Fruit fly (Drosophila melanogaster) whole organism, embryonic: ENCODE data around the gene Mlp84B.

Experiments used
- Abd-B ChIP-seq: fragments of 200-800 bp; sonication (Bioruptor generic); optimal IDR thresholded peaks from 2 replicates; lab custom pipeline; 2018; ENCODE audit warnings: missing biosample characterization, mild to moderate bottlenecking, missing genetic modification characterization, moderate library complexity
- Bdp1 ChIP-seq: fragments of 200-800 bp; sonication (Bioruptor generic); optimal IDR thresholded peaks from 3 replicates; lab custom pipeline; 2016; ENCODE audit warnings: missing biosample characterization, missing genetic modification characterization
- CG10321 ChIP-seq: fragments of 200-800 bp; sonication (Bioruptor generic); IDR thresholded peaks from 2 replicates; pipeline ENCODE4 v1.3.6; 2022; ENCODE audit warnings: missing biosample characterization, missing genetic modification characterization
- CG12219 ChIP-seq: fragments of 200-800 bp; sonication (Bioruptor generic); optimal IDR thresholded peaks from 3 replicates; lab custom pipeline; 2018; ENCODE audit warnings: missing biosample characterization, mild to moderate bottlenecking, missing genetic modification characterization
- CG12769 ChIP-seq: fragments of 200-800 bp; sonication (Bioruptor generic); optimal IDR thresholded peaks from 2 replicates; lab custom pipeline; 2019; ENCODE audit warnings: missing biosample characterization, mild to moderate bottlenecking, missing genetic modification characterization, moderate library complexity
- CG14050 ChIP-seq: fragments of 200-800 bp; sonication (Bioruptor generic); IDR thresholded peaks from 3 replicates; pipeline ENCODE4 v1.3.6; 2022; ENCODE audit warnings: missing biosample characterization, missing genetic modification characterization
- CG14860 ChIP-seq: fragments of 200-800 bp; sonication (Bioruptor generic); IDR thresholded peaks from 3 replicates; pipeline ENCODE4 v1.3.6; 2022; ENCODE audit warnings: missing biosample characterization, missing genetic modification characterization; ENCODE audit not compliant: partially characterized antibody
- CG16779 ChIP-seq: fragments of 200-800 bp; sonication (Bioruptor generic); IDR thresholded peaks from 2 replicates; pipeline ENCODE4 v1.3.6; 2022; ENCODE audit warnings: missing biosample characterization, missing genetic modification characterization
- CG18011 ChIP-seq: fragments of 200-800 bp; sonication (Bioruptor generic); optimal IDR thresholded peaks from 2 replicates; lab custom pipeline; 2017; ENCODE audit warnings: missing biosample characterization, missing genetic modification characterization, mild to moderate bottlenecking, moderate library complexity, missing genotype
- CG2120 ChIP-seq: fragments of 200-800 bp; sonication (Bioruptor generic); optimal IDR thresholded peaks from 3 replicates; lab custom pipeline; 2016; ENCODE audit warnings: missing biosample characterization, missing genetic modification characterization
- CG2129 ChIP-seq: fragments of 200-800 bp; sonication (Bioruptor generic); IDR thresholded peaks from 2 replicates; pipeline ENCODE4 v1.3.6; 2022; ENCODE audit warnings: missing biosample characterization, missing genetic modification characterization; ENCODE audit not compliant: partially characterized antibody
- CG2678 ChIP-seq: fragments of 200-800 bp; sonication (Bioruptor generic); optimal IDR thresholded peaks from 3 replicates; lab custom pipeline; 2019; ENCODE audit warnings: missing biosample characterization, mild to moderate bottlenecking, missing genetic modification characterization, moderate library complexity
- CG2712 ChIP-seq: fragments of 200-800 bp; optimal IDR thresholded peaks from 3 replicates; lab custom pipeline; 2019; ENCODE audit warnings: missing biosample characterization, mild to moderate bottlenecking, missing genetic modification characterization, moderate library complexity
- CG3407 ChIP-seq: fragments of 200-800 bp; sonication (Bioruptor generic); optimal IDR thresholded peaks from 2 replicates; lab custom pipeline; 2018; ENCODE audit warnings: missing biosample characterization, mild to moderate bottlenecking, missing genetic modification characterization
- CG4360 ChIP-seq: fragments of 200-800 bp; sonication (Bioruptor generic); IDR thresholded peaks from 2 replicates; pipeline ENCODE4 v1.3.6; 2022; ENCODE audit warnings: missing biosample characterization, missing genetic modification characterization
- CG5180 ChIP-seq: fragments of 200-800 bp; sonication (Bioruptor generic); optimal IDR thresholded peaks from 3 replicates; lab custom pipeline; 2017; ENCODE audit warnings: missing biosample characterization, missing genetic modification characterization, mild to moderate bottlenecking, moderate library complexity, missing genetic modification reagents
- CG5953 ChIP-seq: fragments of 200-800 bp; sonication (Bioruptor generic); IDR thresholded peaks from 2 replicates; pipeline ENCODE4 v1.3.6; 2022; ENCODE audit warnings: missing biosample characterization, missing genetic modification characterization
- CG6689 ChIP-seq: fragments of 200-800 bp; sonication (Bioruptor generic); IDR thresholded peaks from 2 replicates; pipeline ENCODE4 v1.3.6; 2022; ENCODE audit warnings: missing biosample characterization, missing genetic modification characterization
- CG6765 ChIP-seq: fragments of 200-800 bp; sonication (Bioruptor generic); optimal IDR thresholded peaks from 3 replicates; lab custom pipeline; 2017; ENCODE audit warnings: missing biosample characterization, mild to moderate bottlenecking, missing genetic modification characterization
- CG7556 ChIP-seq: fragments of 200-800 bp; sonication (Bioruptor generic); optimal IDR thresholded peaks from 2 replicates; lab custom pipeline; 2017; ENCODE audit warnings: missing biosample characterization, mild to moderate bottlenecking, missing genetic modification characterization
- CG7839 ChIP-seq: fragments of 200-800 bp; sonication (Bioruptor generic); optimal IDR thresholded peaks from 3 replicates; lab custom pipeline; 2018; ENCODE audit warnings: missing biosample characterization, mild to moderate bottlenecking, missing genetic modification characterization, moderate library complexity
- CG9932 ChIP-seq: fragments of 200-800 bp; sonication (Bioruptor generic); IDR thresholded peaks from 2 replicates; pipeline ENCODE4 v1.3.6; 2022; ENCODE audit warnings: missing biosample characterization, missing genetic modification characterization
- Drgx ChIP-seq: fragments of 200-800 bp; sonication (Bioruptor generic); IDR thresholded peaks from 2 replicates; pipeline ENCODE4 v1.3.6; 2022; ENCODE audit warnings: missing biosample characterization, missing genetic modification characterization
- Fer2 ChIP-seq: fragments of 200-800 bp; sonication (Bioruptor generic); optimal IDR thresholded peaks from 2 replicates; lab custom pipeline; 2018; ENCODE audit warnings: missing biosample characterization, mild to moderate bottlenecking, missing genetic modification characterization, moderate library complexity
- Hr3 ChIP-seq: fragments of 200-800 bp; sonication (Bioruptor generic); optimal IDR thresholded peaks from 3 replicates; lab custom pipeline; 2016; ENCODE audit warnings: missing biosample characterization, missing genetic modification characterization
- Oli ChIP-seq: fragments of 200-800 bp; sonication (Bioruptor generic); optimal IDR thresholded peaks from 2 replicates; lab custom pipeline; 2018; ENCODE audit warnings: missing biosample characterization, mild to moderate bottlenecking, missing genetic modification characterization, moderate library complexity
- Vsx1 ChIP-seq: fragments of 200-800 bp; sonication (Bioruptor generic); optimal IDR thresholded peaks from 2 replicates; lab custom pipeline; 2017; ENCODE audit warnings: missing biosample characterization, mild to moderate bottlenecking, missing genetic modification characterization, missing genetic modification reagents
- abd-A ChIP-seq: fragments of 200-800 bp; sonication (Bioruptor generic); optimal IDR thresholded peaks from 3 replicates; lab custom pipeline; 2019; ENCODE audit warnings: missing biosample characterization, mild to moderate bottlenecking, missing genetic modification characterization, moderate library complexity
- ac ChIP-seq: fragments of 200-800 bp; sonication (Bioruptor generic); optimal IDR thresholded peaks from 3 replicates; lab custom pipeline; 2017; ENCODE audit warnings: missing biosample characterization, mild to moderate bottlenecking, missing genetic modification characterization
- cg ChIP-seq: fragments of 200-800 bp; sonication (Bioruptor generic); optimal IDR thresholded peaks from 3 replicates; lab custom pipeline; 2019; ENCODE audit warnings: missing biosample characterization, mild to moderate bottlenecking, missing genetic modification characterization, moderate library complexity
- chn ChIP-seq: fragments of 200-800 bp; sonication (Bioruptor generic); optimal IDR thresholded peaks from 2 replicates; lab custom pipeline; 2016; ENCODE audit warnings: missing biosample characterization, missing genetic modification characterization
- disco-r ChIP-seq: fragments of 200-800 bp; sonication (Bioruptor generic); optimal IDR thresholded peaks from 2 replicates; lab custom pipeline; 2016; ENCODE audit warnings: missing biosample characterization, missing genetic modification characterization
- dm ChIP-seq: fragments of 200-800 bp; sonication (Bioruptor generic); optimal IDR thresholded peaks from 3 replicates; lab custom pipeline; 2016; ENCODE audit warnings: missing biosample characterization, missing genetic modification characterization
- dmrt99B ChIP-seq: fragments of 200-800 bp; sonication (Bioruptor generic); optimal IDR thresholded peaks from 2 replicates; lab custom pipeline; 2018; ENCODE audit warnings: missing biosample characterization, mild to moderate bottlenecking, missing genetic modification characterization, moderate library complexity
- en ChIP-seq: fragments of 200-800 bp; sonication (Bioruptor generic); optimal IDR thresholded peaks from 2 replicates; lab custom pipeline; 2016; ENCODE audit warnings: missing biosample characterization, missing genetic modification characterization
- gce ChIP-seq: fragments of 200-800 bp; sonication (Bioruptor generic); IDR thresholded peaks from 3 replicates; pipeline ENCODE4 v1.3.6; 2022; ENCODE audit warnings: missing biosample characterization, missing genetic modification characterization
- gt ChIP-seq: fragments of 200-800 bp; sonication (Bioruptor generic); IDR thresholded peaks from 2 replicates; pipeline ENCODE4 v1.3.6; 2022; ENCODE audit warnings: missing biosample characterization, missing genetic modification characterization
- hth ChIP-seq: fragments of >200 bp; optimal IDR thresholded peaks from 2 replicates; lab custom pipeline; 2017; ENCODE audit warnings: inconsistent platforms
- inv ChIP-seq: fragments of 200-800 bp; sonication (Bioruptor generic); IDR thresholded peaks from 2 replicates; pipeline ENCODE4 v1.3.6; 2022; ENCODE audit warnings: missing biosample characterization, missing genetic modification characterization; ENCODE audit not compliant: partially characterized antibody
- kni ChIP-seq: fragments of 200-800 bp; sonication (Bioruptor generic); optimal IDR thresholded peaks from 3 replicates; lab custom pipeline; 2017; ENCODE audit warnings: mild to moderate bottlenecking, missing biosample characterization, missing genetic modification reagents, missing genetic modification characterization
- nerfin-2 ChIP-seq: fragments of 200-800 bp; sonication (Bioruptor generic); IDR thresholded peaks from 2 replicates; pipeline ENCODE4 v1.3.6; 2022; ENCODE audit warnings: missing biosample characterization, missing genetic modification characterization; ENCODE audit not compliant: partially characterized antibody
- pho ChIP-seq: fragments of 200-800 bp; sonication (Bioruptor generic); optimal IDR thresholded peaks from 2 replicates; lab custom pipeline; 2016; ENCODE audit warnings: missing biosample characterization, missing genetic modification characterization
- prd ChIP-seq, 3 experiments: fragments of >200 bp in 2 of 3; fragments of 200-800 bp in 1 of 3; sonication (Bioruptor generic) in 1 of 3; optimal IDR thresholded peaks in 2 of 3; IDR thresholded peaks in 1 of 3; 2 replicates in 2 of 3; 3 replicates in 1 of 3; pipeline versions ENCODE4 v1.3.6 to Lab custom; 2017 to 2022; ENCODE audit warnings: missing biosample characterization in 1 of 3, missing genetic modification characterization in 1 of 3
- psq ChIP-seq: fragments of 200-800 bp; sonication (Bioruptor generic); optimal IDR thresholded peaks from 2 replicates; lab custom pipeline; 2017; ENCODE audit warnings: missing biosample characterization, missing genetic modification characterization
- row ChIP-seq: fragments of 200-800 bp; sonication (Bioruptor generic); IDR thresholded peaks from 3 replicates; pipeline ENCODE4 v1.3.6; 2022; ENCODE audit warnings: missing biosample characterization, missing genetic modification characterization
- sim ChIP-seq: fragments of 200-800 bp; sonication (Bioruptor generic); IDR thresholded peaks from 2 replicates; pipeline ENCODE4 v1.3.6; 2022; ENCODE audit warnings: missing biosample characterization, missing genetic modification characterization
- sug ChIP-seq: fragments of 200-800 bp; optimal IDR thresholded peaks from 2 replicates; lab custom pipeline; 2019; ENCODE audit warnings: missing biosample characterization, mild to moderate bottlenecking, missing genetic modification characterization, moderate library complexity
- vvl ChIP-seq: fragments of 200-800 bp; sonication (Bioruptor generic); IDR thresholded peaks from 2 replicates; pipeline ENCODE4 v1.3.6; 2022; ENCODE audit warnings: missing biosample characterization, missing genetic modification characterization
- zfh2 ChIP-seq: fragments of 200-800 bp; sonication (Bioruptor generic); optimal IDR thresholded peaks from 2 replicates; lab custom pipeline; 2016; ENCODE audit warnings: missing biosample characterization, missing genetic modification characterization

The Mlp84B gene

DNA sequence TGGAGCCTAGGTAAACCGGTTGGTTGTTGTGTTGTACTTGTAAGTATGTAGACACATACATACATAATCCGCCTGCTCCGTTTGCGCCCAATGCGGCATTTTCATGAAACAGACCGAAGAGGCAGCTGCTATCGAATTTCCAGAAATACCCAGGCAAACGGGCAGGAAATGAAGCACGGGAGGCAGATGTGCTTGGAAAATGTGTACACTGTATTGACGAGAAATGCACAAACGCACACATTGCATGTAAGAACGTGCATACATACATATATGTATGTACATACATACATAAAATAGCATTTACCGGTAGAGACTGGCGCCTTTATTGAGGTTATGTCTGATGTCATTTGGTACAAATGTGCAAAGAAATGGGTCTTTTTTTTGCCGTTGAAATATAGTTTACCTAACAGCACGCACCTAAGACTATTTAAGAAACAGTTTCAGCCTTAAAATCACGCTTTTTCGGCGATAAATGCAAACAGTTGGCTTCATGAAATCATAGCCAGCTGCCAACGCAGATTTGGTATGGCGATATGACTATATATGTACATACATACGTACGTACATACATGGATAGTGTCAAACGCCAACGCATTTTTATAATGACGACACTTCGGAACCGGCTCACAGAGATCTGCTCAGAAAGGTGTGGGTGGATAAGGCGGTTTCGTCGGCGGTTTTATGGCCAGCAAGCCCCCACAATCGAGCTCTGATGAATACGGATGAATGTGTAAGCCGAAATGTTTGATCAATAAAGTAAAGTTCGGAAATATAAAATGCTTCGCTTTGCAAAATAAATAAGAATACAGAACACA lies 27.8 kb downstream of the Mlp84B start (continued):
- TF ChIP-seq kni, result peak; percentile 84
- no peak for TF ChIP-seq CG6689 (GFP tag; lab: Robert Waterston, UW)
- no peak for TF ChIP-seq Bdp1 (GFP tag; lab: Kevin White, UChicago)
- no peak for TF ChIP-seq CG2129 (GFP tag; lab: Robert Waterston, UW)
- peak; percentile 75 for TF ChIP-seq cg (GFP tag; lab: Kevin White, UChicago)
- no peak for TF ChIP-seq CG14050 (GFP tag; lab: Robert Waterston, UW)
- TF ChIP-seq hth (lab: Kevin White, UChicago), result no peak
- TF ChIP-seq CG18011 (GFP tag; lab: Kevin White, UChicago), result no peak
- TF ChIP-seq CG4360 (GFP tag; lab: Robert Waterston, UW), result peak; percentile 42; the same call in 1 of the 2 replicates
- TF ChIP-seq dm (GFP tag; lab: Kevin White, UChicago), result peak; percentile 3
- TF ChIP-seq gce (GFP tag; lab: Robert Waterston, UW), result no peak
- TF ChIP-seq CG2120 (GFP tag; lab: Kevin White, UChicago), result no peak
- TF ChIP-seq prd (optimal IDR thresholded peaks at IDR 0.05; lab: Kevin White, UChicago), result no peak
- no peak for TF ChIP-seq prd (GFP tag; IDR thresholded peaks at IDR 0.05; lab: Robert Waterston, UW)
- TF ChIP-seq gt (GFP tag; lab: Robert Waterston, UW), result no peak
- TF ChIP-seq nerfin-2 (GFP tag; lab: Robert Waterston, UW), result no peak
- no peak for TF ChIP-seq CG9932
- TF ChIP-seq Fer2 (tag; lab: Kevin White, UChicago), result no peak
- no peak for TF ChIP-seq CG3407 (GFP tag; lab: Kevin White, UChicago)
- TF ChIP-seq sim (GFP tag; lab: Robert Waterston, UW), result no peak
- no peak for TF ChIP-seq sug (tag; lab: Kevin White, UChicago)
- TF ChIP-seq Drgx (GFP tag; lab: Robert Waterston, UW), result no peak
- no peak for TF ChIP-seq CG7839 (tag; lab: Kevin White, UChicago)
- no peak for TF ChIP-seq vvl (GFP tag; lab: Robert Waterston, UW)
- TF ChIP-seq CG10321 (GFP tag; lab: Robert Waterston, UW), result no peak
- no peak for TF ChIP-seq psq
- peak; percentile 79 for TF ChIP-seq ac (GFP tag; lab: Kevin White, UChicago)
- no peak for TF ChIP-seq Abd-B (GFP tag; lab: Kevin White, UChicago)
- TF ChIP-seq inv (GFP tag; lab: Robert Waterston, UW), result no peak
- no peak for TF ChIP-seq CG2678
- TF ChIP-seq dmrt99B (tag; lab: Kevin White, UChicago), result no peak
- no peak for TF ChIP-seq CG2712 (tag; lab: Kevin White, UChicago)
- TF ChIP-seq CG14860 (GFP tag; lab: Robert Waterston, UW), result no peak
- TF ChIP-seq abd-A (tag; lab: Kevin White, UChicago), result peak; percentile 29
- no peak for TF ChIP-seq CG5953
- TF ChIP-seq Hr3, result no peak
- no peak for TF ChIP-seq disco-r (GFP tag; lab: Kevin White, UChicago)
- peak; percentile 21 for TF ChIP-seq CG6765
- no peak for TF ChIP-seq Oli
- no peak for TF ChIP-seq CG16779 (GFP tag; lab: Robert Waterston, UW)
- TF ChIP-seq CG12769 (tag; lab: Kevin White, UChicago), result peak; percentile 23
- no peak for TF ChIP-seq CG12219 (GFP tag; lab: Kevin White, UChicago)
- TF ChIP-seq row (GFP tag; lab: Robert Waterston, UW), result no peak
- no peak for TF ChIP-seq CG7556 (GFP tag; lab: Kevin White, UChicago)
- no peak for TF ChIP-seq zfh2
- TF ChIP-seq Vsx1 (GFP tag; lab: Kevin White, UChicago), result no peak
- no peak for TF ChIP-seq CG5180 (GFP tag; lab: Kevin White, UChicago)
- TF ChIP-seq chn, result no peak
- TF ChIP-seq pho (GFP tag; lab: Kevin White, UChicago), result no peak
- no peak for TF ChIP-seq en
